Worm (Caenorhabditis elegans) whole organism, L2 larva: ENCODE measurements around the gene sod-4.

Source experiments
- ZK546.5 ChIP-seq: sonication (generic microtip); optimal IDR thresholded peaks from 2 replicates; lab custom pipeline; 2017; ENCODE audit warnings: missing biosample characterization, missing genetic modification characterization
- elt-3 ChIP-seq: sonication (generic microtip); optimal IDR thresholded peaks from 2 replicates; lab custom pipeline; 2017; ENCODE audit warnings: missing biosample characterization, missing genetic modification characterization
- nhr-12 ChIP-seq: fragments of 150-350 bp; optimal IDR thresholded peaks from 2 replicates; lab custom pipeline; 2014; ENCODE audit warnings: missing biosample characterization, missing genetic modification characterization
- nhr-237 ChIP-seq: fragments of 150-350 bp; optimal IDR thresholded peaks from 2 replicates; lab custom pipeline; 2014; ENCODE audit warnings: missing biosample characterization, missing genetic modification characterization
- nhr-25 ChIP-seq: fragments of 150-350 bp; sonication (generic microtip); optimal IDR thresholded peaks from 3 replicates; lab custom pipeline; 2014; ENCODE audit warnings: missing biosample characterization, missing genetic modification characterization
- peb-1 ChIP-seq: fragments of 150-350 bp; optimal IDR thresholded peaks from 2 replicates; lab custom pipeline; 2014; ENCODE audit warnings: missing biosample characterization, missing genetic modification characterization

DNA sequence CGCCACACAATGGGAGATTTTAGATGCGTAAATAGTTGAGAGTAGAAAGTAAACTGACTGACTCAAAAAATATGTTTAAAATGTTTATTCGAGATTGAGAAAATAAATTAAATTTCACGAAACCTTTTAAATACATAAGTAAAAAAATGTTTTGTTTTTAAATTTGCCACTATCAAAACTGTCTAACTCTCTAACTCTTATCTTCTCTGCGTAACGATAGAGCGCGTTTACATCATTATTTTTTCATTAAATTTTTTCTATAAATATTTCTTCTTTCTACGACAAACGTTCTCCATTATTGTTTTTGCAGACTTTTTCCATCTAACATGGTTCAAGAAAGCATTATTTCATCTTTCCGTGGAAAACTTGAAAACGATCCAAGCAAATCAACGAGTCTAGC is 42.6 kb upstream of the sod-4 start, which contains the start of gene eif-2Balpha:
- TF ChIP-seq peb-1 (tag; lab: Kevin White, UChicago) = no peak
- TF ChIP-seq elt-3 (tag; lab: Kevin White, UChicago) = no peak
- TF ChIP-seq nhr-12 (tag; lab: Kevin White, UChicago) = no peak
- TF ChIP-seq ZK546.5 (tag; lab: Kevin White, UChicago) = no peak
- no peak for TF ChIP-seq nhr-237 (tag; lab: Kevin White, UChicago)
- TF ChIP-seq nhr-25 (tag; lab: Kevin White, UChicago) = no peak
